Worm (Caenorhabditis elegans) whole organism, late embryonic: Measurements from ENCODE around the gene ZK328.6.

Experiments
- ceh-31 ChIP-seq: sonication (generic microtip); optimal IDR thresholded peaks from 2 replicates; lab custom pipeline; 2016; ENCODE audit warnings: missing genetic modification characterization, missing compliant biosample characterization
- dmd-4 ChIP-seq: sonication (generic microtip); optimal IDR thresholded peaks from 2 replicates; lab custom pipeline; 2016; ENCODE audit warnings: borderline replicate concordance, missing genetic modification characterization, missing compliant biosample characterization
- dve-1 ChIP-seq: sonication (generic microtip); optimal IDR thresholded peaks from 2 replicates; lab custom pipeline; 2017; ENCODE audit warnings: antibody characterized with exemption, mild to moderate bottlenecking, missing genetic modification characterization, missing compliant biosample characterization
- nhr-232 ChIP-seq: sonication (generic microtip); optimal IDR thresholded peaks from 2 replicates; lab custom pipeline; 2016; ENCODE audit warnings: missing genetic modification characterization, missing compliant biosample characterization
- unc-55 ChIP-seq: sonication (generic microtip); optimal IDR thresholded peaks from 2 replicates; lab custom pipeline; 2017; ENCODE audit warnings: missing biosample characterization, missing genetic modification reagents, missing genetic modification characterization

ce11 chrIII:5982026-5982425 lies 48.4 kb downstream of the ZK328.6 start, which contains the start of gene frm-2:
- TF ChIP-seq nhr-232 (no peak), dmd-4 (no peak), ceh-31 (tag; lab: Kevin White, UChicago) (no peak), unc-55 (GFP tag; lab: Kevin White, UChicago) (no peak), dve-1 (tag; lab: Kevin White, UChicago) (no peak)
